Worm (Caenorhabditis elegans) whole organism, L3 larva: Measurements from ENCODE around the gene F09F9.1.

Experiments
- R02D3.7 ChIP-seq: fragments of 150-350 bp; optimal IDR thresholded peaks from 2 replicates; lab custom pipeline; 2014; ENCODE audit warnings: missing biosample characterization, missing genetic modification characterization
- ZK546.5 ChIP-seq: sonication (generic microtip); optimal IDR thresholded peaks from 2 replicates; lab custom pipeline; 2017; ENCODE audit warnings: missing biosample characterization, missing genetic modification characterization
- aly-2 ChIP-seq: fragments of 150-350 bp; optimal IDR thresholded peaks from 2 replicates; lab custom pipeline; 2014; ENCODE audit warnings: missing biosample characterization, missing genetic modification characterization
- ama-1 ChIP-seq: fragments of 150-350 bp; optimal IDR thresholded peaks from 2 replicates; lab custom pipeline; 2018
- ceh-16 ChIP-seq: sonication (generic microtip); optimal IDR thresholded peaks from 2 replicates; lab custom pipeline; 2017; ENCODE audit warnings: missing biosample characterization, missing genetic modification characterization
- ceh-28 ChIP-seq: fragments of 150-350 bp; optimal IDR thresholded peaks from 2 replicates; lab custom pipeline; 2014; ENCODE audit warnings: missing biosample characterization, missing genetic modification reagents, missing genetic modification characterization
- ceh-9 ChIP-seq: sonication (generic microtip); optimal IDR thresholded peaks from 2 replicates; lab custom pipeline; 2018; ENCODE audit warnings: missing biosample characterization, missing genetic modification characterization
- daf-12 ChIP-seq: fragments of 150-350 bp; optimal IDR thresholded peaks from 2 replicates; lab custom pipeline; 2014; ENCODE audit warnings: missing biosample characterization, missing genetic modification reagents, missing genetic modification characterization
- egl-27 ChIP-seq: sonication (generic microtip); optimal IDR thresholded peaks from 4 replicates; lab custom pipeline; 2017; ENCODE audit warnings: missing biosample characterization, missing genetic modification reagents, missing genetic modification characterization
- egl-5 ChIP-seq: fragments of 150-350 bp; optimal IDR thresholded peaks from 2 replicates; lab custom pipeline; 2017; ENCODE audit warnings: missing biosample characterization, missing genetic modification reagents, missing genetic modification characterization, inconsistent platforms
- elt-1 ChIP-seq: fragments of 150-350 bp; optimal IDR thresholded peaks from 2 replicates; lab custom pipeline; 2014; ENCODE audit warnings: missing biosample characterization, missing genetic modification characterization
- elt-2 ChIP-seq: sonication (generic microtip); optimal IDR thresholded peaks from 2 replicates; lab custom pipeline; 2016; ENCODE audit warnings: missing genetic modification reagents, mild to moderate bottlenecking, missing genetic modification characterization, missing compliant biosample characterization
- elt-3 ChIP-seq, 3 experiments: fragments of 150-350 bp in 1 of 3; sonication (generic microtip) in 2 of 3; optimal IDR thresholded peaks; 2 replicates in 2 of 3; 4 replicates in 1 of 3; lab custom pipeline; 2014 to 2017; ENCODE audit warnings: missing biosample characterization in 3 of 3, missing genetic modification characterization in 3 of 3
- eor-1 ChIP-seq, 2 experiments: fragments of 150-350 bp; optimal IDR thresholded peaks; 2 replicates each; lab custom pipeline; 2014 to 2018; ENCODE audit warnings: missing biosample characterization in 2 of 2, missing genetic modification characterization in 2 of 2
- fkh-10 ChIP-seq: sonication (generic microtip); optimal IDR thresholded peaks from 2 replicates; lab custom pipeline; 2017; ENCODE audit warnings: missing biosample characterization, missing genetic modification reagents, missing genetic modification characterization
- fkh-2 ChIP-seq: fragments of 150-350 bp; optimal IDR thresholded peaks from 2 replicates; lab custom pipeline; 2014; ENCODE audit warnings: missing biosample characterization, missing genetic modification reagents, missing genetic modification characterization
- fos-1 ChIP-seq: fragments of 150-350 bp; optimal IDR thresholded peaks from 2 replicates; lab custom pipeline; 2014; ENCODE audit warnings: missing biosample characterization, missing genetic modification characterization
- jun-1 ChIP-seq: fragments of 150-350 bp; optimal IDR thresholded peaks from 2 replicates; lab custom pipeline; 2014; ENCODE audit warnings: missing biosample characterization, missing genetic modification reagents, missing genetic modification characterization
- lin-39 ChIP-seq: fragments of 150-350 bp; optimal IDR thresholded peaks from 2 replicates; lab custom pipeline; 2018; ENCODE audit warnings: missing biosample characterization, missing genetic modification reagents, missing genetic modification characterization
- lsy-12 ChIP-seq: sonication (generic microtip); optimal IDR thresholded peaks from 2 replicates; lab custom pipeline; 2016; ENCODE audit warnings: mild to moderate bottlenecking, missing genetic modification characterization, missing compliant biosample characterization
- mdl-1 ChIP-seq: fragments of 150-350 bp; optimal IDR thresholded peaks from 2 replicates; lab custom pipeline; 2014; ENCODE audit warnings: missing biosample characterization, missing genetic modification characterization
- mml-1 ChIP-seq: fragments of 150-350 bp; sonication (generic microtip); optimal IDR thresholded peaks from 3 replicates; lab custom pipeline; 2014; ENCODE audit warnings: missing biosample characterization, missing genetic modification characterization
- nfya-1 ChIP-seq: sonication (generic microtip); optimal IDR thresholded peaks from 2 replicates; lab custom pipeline; 2017; ENCODE audit warnings: missing genetic modification characterization, mild to moderate bottlenecking, missing compliant biosample characterization, antibody characterized with exemption, moderate library complexity; ENCODE audit not compliant: insufficient read depth
- nhr-11 ChIP-seq: fragments of 150-350 bp; optimal IDR thresholded peaks from 2 replicates; lab custom pipeline; 2014; ENCODE audit warnings: missing biosample characterization, missing genetic modification characterization
- nhr-12 ChIP-seq: fragments of 150-350 bp; optimal IDR thresholded peaks from 2 replicates; lab custom pipeline; 2014; ENCODE audit warnings: missing biosample characterization, missing genetic modification characterization
- nhr-23 ChIP-seq: fragments of 150-350 bp; optimal IDR thresholded peaks from 2 replicates; lab custom pipeline; 2014; ENCODE audit warnings: missing biosample characterization, missing genetic modification reagents, missing genetic modification characterization
- nhr-25 ChIP-seq: sonication (generic microtip); optimal IDR thresholded peaks from 2 replicates; lab custom pipeline; 2017; ENCODE audit warnings: missing biosample characterization, missing genetic modification characterization
- nhr-43 ChIP-seq: sonication (generic microtip); optimal IDR thresholded peaks from 2 replicates; lab custom pipeline; 2016; ENCODE audit warnings: mild to moderate bottlenecking, missing genetic modification characterization, missing compliant biosample characterization; ENCODE audit not compliant: poor library complexity, severe bottlenecking
- nhr-67 ChIP-seq: fragments of 150-350 bp; optimal IDR thresholded peaks from 2 replicates; lab custom pipeline; 2014; ENCODE audit warnings: missing biosample characterization, missing genetic modification characterization
- nhr-77 ChIP-seq: fragments of 150-350 bp; optimal IDR thresholded peaks from 2 replicates; lab custom pipeline; 2014; ENCODE audit warnings: missing biosample characterization, missing genetic modification characterization
- pha-4 ChIP-seq: fragments of 150-350 bp; optimal IDR thresholded peaks from 2 replicates; lab custom pipeline; 2014; ENCODE audit warnings: missing biosample characterization, missing genetic modification reagents, missing genetic modification characterization
- pqm-1 ChIP-seq: fragments of 150-350 bp; optimal IDR thresholded peaks from 2 replicates; lab custom pipeline; 2017; ENCODE audit warnings: missing biosample characterization, missing genetic modification characterization, inconsistent platforms
- sea-2 ChIP-seq: fragments of 150-350 bp; sonication (generic microtip); optimal IDR thresholded peaks from 4 replicates; lab custom pipeline; 2014; ENCODE audit warnings: missing biosample characterization, missing genetic modification reagents, missing genetic modification characterization
- skn-1 ChIP-seq: fragments of 150-350 bp; optimal IDR thresholded peaks from 2 replicates; lab custom pipeline; 2014; ENCODE audit warnings: missing biosample characterization, missing genetic modification characterization
- snpc-4 ChIP-seq: fragments of 150-350 bp; optimal IDR thresholded peaks from 2 replicates; lab custom pipeline; 2014; ENCODE audit warnings: missing biosample characterization, missing genetic modification characterization
- tbx-2 ChIP-seq: sonication (generic microtip); optimal IDR thresholded peaks from 2 replicates; lab custom pipeline; 2016; ENCODE audit warnings: mild to moderate bottlenecking, missing genetic modification characterization, missing compliant biosample characterization
- unc-39 ChIP-seq: sonication (generic microtip); optimal IDR thresholded peaks from 4 replicates; lab custom pipeline; 2017; ENCODE audit warnings: missing biosample characterization, missing genetic modification characterization
- unc-62 ChIP-seq: fragments of 150-350 bp; sonication (generic microtip); optimal IDR thresholded peaks from 4 replicates; lab custom pipeline; 2014; ENCODE audit warnings: missing biosample characterization, missing genetic modification reagents, missing genetic modification characterization
- ztf-4 ChIP-seq: fragments of 150-350 bp; optimal IDR thresholded peaks from 2 replicates; lab custom pipeline; 2014; ENCODE audit warnings: missing biosample characterization, missing genetic modification characterization

F09F9.1 gene

DNA sequence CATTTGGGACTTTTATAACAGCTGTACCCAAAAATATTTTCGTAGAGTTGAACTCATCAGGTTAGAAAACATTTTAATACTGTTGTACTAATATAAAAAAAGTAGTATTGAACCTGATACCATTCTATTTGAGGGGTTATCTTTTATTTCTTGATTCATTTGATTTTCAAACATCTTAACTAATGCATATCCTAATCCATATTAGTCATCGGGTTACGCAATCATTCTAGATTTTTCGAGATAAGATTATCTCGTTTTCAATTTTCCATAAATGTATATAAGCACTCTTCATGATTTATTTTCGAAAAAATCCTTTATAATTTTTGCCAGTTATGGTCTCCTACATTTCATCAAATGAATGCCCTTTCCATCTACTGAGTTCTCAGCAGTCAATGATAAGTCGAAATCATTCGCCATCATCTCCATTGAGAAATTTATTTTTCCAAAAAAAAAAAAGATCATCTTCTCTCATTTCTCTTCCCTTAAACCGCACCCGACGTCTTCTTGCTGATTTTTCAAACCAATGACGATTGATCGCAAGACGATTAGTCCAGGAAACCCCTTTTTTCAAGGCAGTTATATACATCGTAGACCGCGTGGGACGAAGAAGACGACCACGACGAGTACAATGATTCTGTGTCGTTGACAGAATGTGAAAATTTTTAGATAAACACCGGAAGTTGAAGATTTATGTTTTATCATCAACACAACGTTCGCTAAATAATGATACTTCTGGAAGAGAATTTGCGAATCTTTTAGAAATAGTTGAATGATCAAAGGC lies 23.5 kb downstream of the F09F9.1 start:
- TF ChIP-seq nhr-25 (tag; lab: Kevin White, UChicago) = peak; percentile 46
- peak; percentile 0 for TF ChIP-seq snpc-4 (tag; lab: Kevin White, UChicago)
- TF ChIP-seq ceh-16 = no peak
- TF ChIP-seq ama-1 (lab: Kevin White, UChicago) = peak; percentile 54
- peak; percentile 50 for TF ChIP-seq nhr-23 (tag; lab: Kevin White, UChicago)
- peak; percentile 68 for TF ChIP-seq nhr-43 (tag; lab: Kevin White, UChicago)

DNA sequence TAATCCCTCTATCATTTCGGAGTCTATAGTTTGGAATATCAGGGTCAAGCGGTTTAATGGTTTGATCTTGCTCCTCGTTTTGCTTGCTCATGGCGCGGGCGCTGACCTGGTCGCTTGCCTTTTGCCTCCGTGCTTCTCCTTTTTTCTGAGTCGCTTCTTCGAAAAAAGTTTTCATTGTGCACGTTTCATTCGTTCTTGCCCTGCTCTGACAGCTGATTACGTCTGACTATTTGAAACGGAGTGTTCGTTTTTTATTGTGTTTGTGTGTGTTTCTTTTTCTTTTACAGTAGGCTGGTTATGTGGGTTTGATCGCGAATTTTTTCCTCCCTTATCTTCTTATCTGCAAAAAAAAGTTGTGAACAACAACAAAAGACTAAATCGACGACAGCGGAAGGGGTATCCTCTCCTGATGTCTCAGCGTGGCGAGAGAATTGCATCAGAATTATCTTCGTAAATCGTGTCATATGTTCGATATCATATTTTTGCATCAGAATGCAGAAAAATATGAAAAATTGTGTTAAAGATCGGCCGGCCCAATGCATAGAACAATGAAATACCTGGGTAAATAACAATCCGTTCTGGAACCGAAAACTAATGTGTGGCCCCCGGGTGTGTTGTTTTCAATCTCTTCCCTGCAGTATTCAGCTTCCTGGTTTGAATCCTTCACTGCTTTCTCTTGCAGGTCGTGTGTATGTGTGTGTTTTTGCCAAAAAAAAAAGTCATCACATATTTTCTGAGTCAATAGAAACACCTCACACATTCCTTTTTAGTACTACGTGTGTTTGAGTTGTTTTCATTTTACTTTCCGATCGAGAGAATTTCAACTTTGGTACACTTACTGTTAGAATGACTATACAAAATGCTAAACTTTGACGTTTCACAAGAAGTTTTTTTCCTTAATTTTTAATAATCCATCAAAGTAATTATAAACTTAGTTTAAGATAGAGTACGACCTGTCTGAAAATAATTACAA lies 24.8 kb downstream of the F09F9.1 start, which contains the start of gene ZK470.4:
TSS of gene ZK470.4 (minus strand) at position 175 of the 973 bp plus-strand sequence.
- peak; percentile 43 for TF ChIP-seq nhr-11 (tag; lab: Kevin White, UChicago)
- no peak for TF ChIP-seq lin-39
- no peak for TF ChIP-seq R02D3.7
- TF ChIP-seq unc-39 = no peak
- TF ChIP-seq sea-2 (GFP tag; lab: Kevin White, UChicago) = no peak
- TF ChIP-seq lsy-12 (tag; lab: Kevin White, UChicago) = no peak
- TF ChIP-seq nhr-43 (tag; lab: Kevin White, UChicago) = no peak
- no peak for TF ChIP-seq daf-12 (tag; lab: Kevin White, UChicago)
- TF ChIP-seq egl-27 (tag; lab: Kevin White, UChicago) = no peak
- TF ChIP-seq nhr-25 (tag; lab: Kevin White, UChicago) = no peak
- TF ChIP-seq egl-5 (tag; lab: Kevin White, UChicago) = no peak
- TF ChIP-seq pqm-1 (tag; lab: Kevin White, UChicago) = no peak
- TF ChIP-seq nhr-77 (tag; lab: Kevin White, UChicago) = no peak
- no peak for TF ChIP-seq unc-62 (GFP tag; lab: Kevin White, UChicago)
- TF ChIP-seq nhr-23 (tag; lab: Kevin White, UChicago) = no peak
- no peak for TF ChIP-seq mdl-1 (tag; lab: Kevin White, UChicago)
- peak; percentile 58 for TF ChIP-seq pha-4 (tag; lab: Kevin White, UChicago)
- peak; percentile 73 for TF ChIP-seq ztf-4 (tag; lab: Kevin White, UChicago)
- TF ChIP-seq ceh-16 = no peak
- TF ChIP-seq skn-1 = no peak
- no peak for TF ChIP-seq ceh-9 (tag; lab: Kevin White, UChicago)
- peak; percentile 33 for TF ChIP-seq elt-2 (tag; lab: Kevin White, UChicago)
- no peak for TF ChIP-seq snpc-4 (tag; lab: Kevin White, UChicago)
- TF ChIP-seq ceh-28 (tag; lab: Kevin White, UChicago) = no peak
- TF ChIP-seq eor-1 (tag; optimal IDR thresholded peaks at IDR 0.05; lab: Kevin White, UChicago) = no peak
- TF ChIP-seq elt-1 = no peak
- TF ChIP-seq fkh-10 (GFP tag; lab: Kevin White, UChicago) = no peak
- no peak for TF ChIP-seq mml-1 (tag; lab: Kevin White, UChicago)
- TF ChIP-seq jun-1 = no peak
- TF ChIP-seq ama-1 (lab: Kevin White, UChicago) = peak; percentile 65
- TF ChIP-seq nhr-67 (tag; lab: Kevin White, UChicago) = no peak
- TF ChIP-seq ZK546.5 (tag; lab: Kevin White, UChicago) = no peak
- no peak for TF ChIP-seq aly-2 (tag; lab: Kevin White, UChicago)
- no peak for TF ChIP-seq fkh-2 (tag; lab: Kevin White, UChicago)
- no peak for TF ChIP-seq fos-1
- TF ChIP-seq elt-3 (tag; optimal IDR thresholded peaks at IDR 0.05; lab: Kevin White, UChicago) = peak in 1 of 3 experiments; percentile 11
- no peak for TF ChIP-seq tbx-2 (tag; lab: Kevin White, UChicago)
- peak; percentile 45 for TF ChIP-seq nfya-1 (tag; lab: Kevin White, UChicago)
- no peak for TF ChIP-seq nhr-12 (tag; lab: Kevin White, UChicago)
- TF ChIP-seq, all 47 proteins: peak for 7
